Worm (Caenorhabditis elegans) whole organism, young adult: ENCODE results near the gene F41H10.3.

ENCODE experiments used
- B0261.1 ChIP-seq: sonication (generic microtip); optimal IDR thresholded peaks from 2 replicates; lab custom pipeline; 2016; ENCODE audit warnings: mild to moderate bottlenecking, missing genetic modification characterization, moderate library complexity, missing compliant biosample characterization
- F49E8.2 ChIP-seq: sonication (generic microtip); optimal IDR thresholded peaks from 3 replicates; lab custom pipeline; 2017; ENCODE audit warnings: missing genetic modification characterization, mild to moderate bottlenecking, missing compliant biosample characterization, antibody characterized with exemption, moderate library complexity; ENCODE audit not compliant: insufficient read depth
- athp-1 ChIP-seq: sonication (generic microtip); optimal IDR thresholded peaks from 2 replicates; lab custom pipeline; 2017; ENCODE audit warnings: mild to moderate bottlenecking, missing genetic modification characterization, missing compliant biosample characterization
- ceh-27 ChIP-seq: fragments of 200-800 bp; sonication (Bioruptor generic); optimal IDR thresholded peaks from 2 replicates; lab custom pipeline; 2018; ENCODE audit warnings: mild to moderate bottlenecking, missing genetic modification characterization, moderate library complexity, missing compliant biosample characterization
- efl-1 ChIP-seq: fragments of 150-350 bp; optimal IDR thresholded peaks from 2 replicates; lab custom pipeline; 2014; ENCODE audit warnings: missing biosample characterization, missing genetic modification reagents, missing genetic modification characterization
- ets-4 ChIP-seq: fragments of 200-800 bp; sonication (Bioruptor generic); optimal IDR thresholded peaks from 2 replicates; lab custom pipeline; 2018; ENCODE audit warnings: mild to moderate bottlenecking, missing genetic modification characterization, missing compliant biosample characterization
- let-526 ChIP-seq: fragments of 200-800 bp; sonication (Bioruptor generic); IDR thresholded peaks from 2 replicates; pipeline ENCODE4 v1.3.6; 2022; ENCODE audit warnings: missing genetic modification reagents, missing genetic modification characterization, missing compliant biosample characterization
- lin-35 ChIP-seq, 3 experiments: fragments of 150-350 bp in 2 of 3; sonication (generic microtip) in 1 of 3; optimal IDR thresholded peaks; 2 replicates each; lab custom pipeline; 2014 to 2018; ENCODE audit warnings: missing biosample characterization in 3 of 3, missing genetic modification characterization in 3 of 3, missing genetic modification reagents in 3 of 3
- lsl-1 ChIP-seq: fragments of 200-800 bp; sonication (Bioruptor generic); optimal IDR thresholded peaks from 2 replicates; lab custom pipeline; 2018; ENCODE audit warnings: mild to moderate bottlenecking, missing genetic modification characterization, moderate library complexity, missing compliant biosample characterization
- madf-8 ChIP-seq: fragments of 200-800 bp; sonication (Bioruptor generic); conservative IDR thresholded peaks from 2 replicates; pipeline ENCODE4 v1.3.6; 2022; ENCODE audit warnings: missing genetic modification reagents, missing genetic modification characterization, missing compliant biosample characterization
- mcd-1 ChIP-seq: fragments of 200-800 bp; sonication (Bioruptor generic); IDR thresholded peaks from 2 replicates; pipeline ENCODE4 v1.3.6; 2022; ENCODE audit warnings: missing genetic modification reagents, missing genetic modification characterization, missing compliant biosample characterization
- mes-4 ChIP-seq: sonication (generic microtip); optimal IDR thresholded peaks from 2 replicates; lab custom pipeline; 2016; ENCODE audit warnings: missing genotype, missing genetic modification characterization, missing compliant biosample characterization
- snpc-4 ChIP-seq, 5 experiments: fragments of 150-350 bp in 1 of 5; sonication (generic microtip) in 4 of 5; optimal IDR thresholded peaks; 2 replicates each; lab custom pipeline; 2014 to 2018; ENCODE audit warnings: missing genetic modification characterization in 5 of 5, missing biosample characterization in 3 of 5, antibody characterized with exemption in 2 of 5, mild to moderate bottlenecking in 2 of 5, missing compliant biosample characterization in 2 of 5, missing genotype in 2 of 5, moderate library complexity in 2 of 5, missing genetic modification reagents in 1 of 5
- unc-62 ChIP-seq: fragments of 150-350 bp; optimal IDR thresholded peaks from 2 replicates; lab custom pipeline; 2014; ENCODE audit warnings: missing biosample characterization, missing genetic modification reagents, missing genetic modification characterization

DNA sequence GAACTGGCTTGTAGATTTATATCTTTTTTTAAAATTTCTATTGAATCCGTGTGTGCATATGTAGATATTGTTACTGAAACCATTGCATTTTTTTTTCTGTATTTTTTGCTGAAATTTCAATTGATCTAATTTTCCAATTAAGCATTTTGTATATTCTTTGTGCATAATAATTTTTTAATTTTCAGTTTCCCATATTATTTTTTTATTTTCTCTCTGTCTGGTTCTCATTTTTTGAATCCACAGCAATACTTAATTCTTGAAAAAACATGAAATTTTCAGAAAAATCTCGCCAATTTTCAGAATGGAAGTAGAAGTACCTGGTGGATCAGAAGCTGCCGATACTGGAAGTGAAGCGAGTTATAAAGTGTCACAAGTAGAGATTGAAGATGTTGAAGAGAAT, 3.0 kb upstream of the F41H10.3 start, which contains the start of gene sand-1:
- no peak for TF ChIP-seq madf-8 (GFP tag; lab: Robert Waterston, UW)
- TF ChIP-seq efl-1 (GFP tag; lab: Kevin White, UChicago) = no peak
- peak; percentile 30 for TF ChIP-seq athp-1 (tag; lab: Kevin White, UChicago)
- TF ChIP-seq let-526 (GFP tag; lab: Robert Waterston, UW) = no peak
- TF ChIP-seq lsl-1 (GFP tag; lab: Kevin White, UChicago) = no peak
- no peak for TF ChIP-seq unc-62 (GFP tag; lab: Kevin White, UChicago)
- no peak for TF ChIP-seq B0261.1
- TF ChIP-seq mes-4 (tag; lab: Kevin White, UChicago) = no peak
- TF ChIP-seq ets-4 = no peak
- no peak for TF ChIP-seq lin-35 (GFP tag; optimal IDR thresholded peaks at IDR 0.05; lab: Kevin White, UChicago)
- TF ChIP-seq mcd-1 (GFP tag; lab: Robert Waterston, UW) = no peak
- no peak for TF ChIP-seq snpc-4 (GFP tag; optimal IDR thresholded peaks at IDR 0.05; lab: Kevin White, UChicago)
- TF ChIP-seq snpc-4 (tag; optimal IDR thresholded peaks at IDR 0.05; lab: Kevin White, UChicago) = peak in 1 of 4 experiments; percentile 66
- TF ChIP-seq F49E8.2 (tag; lab: Kevin White, UChicago) = no peak
- TF ChIP-seq ceh-27 (GFP tag; lab: Kevin White, UChicago) = no peak
